Fruit fly (Drosophila melanogaster) whole organism, adult: ENCODE results near the gene Cyp4d14.

Experiments
- CG11617 ChIP-seq: fragments of 200-800 bp; sonication (Bioruptor generic); optimal IDR thresholded peaks from 2 replicates; lab custom pipeline; 2017; ENCODE audit warnings: mild to moderate bottlenecking, missing biosample characterization, missing genetic modification reagents, missing genetic modification characterization
- CG12768 ChIP-seq: fragments of 200-800 bp; sonication (Bioruptor generic); optimal IDR thresholded peaks from 2 replicates; lab custom pipeline; 2017; ENCODE audit warnings: missing biosample characterization, missing genetic modification characterization, mild to moderate bottlenecking, moderate library complexity, missing genetic modification reagents
- CG1620 ChIP-seq: fragments of 200-800 bp; sonication (Bioruptor generic); optimal IDR thresholded peaks from 2 replicates; lab custom pipeline; 2016; ENCODE audit warnings: missing biosample characterization, missing genetic modification characterization
- CG5204 ChIP-seq: fragments of 200-800 bp; sonication (Bioruptor generic); optimal IDR thresholded peaks from 2 replicates; lab custom pipeline; 2016; ENCODE audit warnings: missing biosample characterization, missing genetic modification characterization
- CG7045 ChIP-seq: fragments of 200-800 bp; sonication (Bioruptor generic); optimal IDR thresholded peaks from 2 replicates; lab custom pipeline; 2017; ENCODE audit warnings: missing biosample characterization, mild to moderate bottlenecking, missing genetic modification characterization
- CG7101 ChIP-seq: fragments of 200-800 bp; sonication (Bioruptor generic); optimal IDR thresholded peaks from 2 replicates; lab custom pipeline; 2018; ENCODE audit warnings: missing biosample characterization, mild to moderate bottlenecking, missing genetic modification characterization, moderate library complexity
- Clk ChIP-seq: fragments of 200-800 bp; sonication (Bioruptor generic); optimal IDR thresholded peaks from 2 replicates; lab custom pipeline; 2017; ENCODE audit warnings: missing biosample characterization, missing genetic modification characterization
- Crg-1 ChIP-seq: fragments of 200-800 bp; sonication (Bioruptor generic); optimal IDR thresholded peaks from 2 replicates; lab custom pipeline; 2016; ENCODE audit warnings: missing biosample characterization, missing genetic modification characterization
- Hr96 ChIP-seq: fragments of 200-800 bp; sonication (Bioruptor generic); optimal IDR thresholded peaks from 2 replicates; lab custom pipeline; 2016; ENCODE audit warnings: missing biosample characterization, missing genetic modification characterization
- cic ChIP-seq: fragments of 200-800 bp; sonication (Bioruptor generic); optimal IDR thresholded peaks from 2 replicates; lab custom pipeline; 2017; ENCODE audit warnings: missing biosample characterization, mild to moderate bottlenecking, missing genetic modification characterization, moderate library complexity
- cnc ChIP-seq, 2 experiments: fragments of >200 bp; optimal IDR thresholded peaks; 2 replicates each; lab custom pipeline; 2017
- kay ChIP-seq: fragments of 200-800 bp; sonication (Bioruptor generic); peaks from one replicate; lab custom pipeline; 2016; ENCODE audit warnings: missing biosample characterization, missing genetic modification characterization, borderline replicate concordance
- tj ChIP-seq: fragments of 200-800 bp; sonication (Bioruptor generic); optimal IDR thresholded peaks from 3 replicates; lab custom pipeline; 2017; ENCODE audit warnings: missing biosample characterization, mild to moderate bottlenecking, missing genetic modification characterization, moderate library complexity
- toe ChIP-seq: fragments of 200-800 bp; sonication (Bioruptor generic); optimal IDR thresholded peaks from 2 replicates; lab custom pipeline; 2016; ENCODE audit warnings: missing biosample characterization, missing genetic modification characterization

DNA sequence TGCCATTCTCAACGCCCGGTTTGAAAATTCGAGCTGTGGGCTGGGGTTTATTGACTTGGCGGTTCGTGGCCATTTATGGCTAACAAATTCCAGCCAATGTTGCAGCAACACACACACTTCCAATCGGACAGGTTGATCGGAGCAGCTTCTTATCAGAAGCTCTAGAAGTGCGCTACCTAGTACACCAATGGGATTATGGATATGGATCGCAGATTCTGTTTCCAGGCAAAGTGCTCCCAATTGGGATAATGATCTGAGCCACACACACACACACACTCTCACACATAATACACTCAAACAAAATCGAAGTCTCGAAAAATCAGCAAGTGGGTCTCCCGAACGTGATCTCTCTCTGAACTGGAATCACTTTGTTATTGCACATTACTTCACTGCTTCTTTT is 46.5 kb upstream of the Cyp4d14 start:
- TF ChIP-seq CG11617 (no peak), kay (GFP tag; lab: Kevin White, UChicago) (no peak), CG12768 (GFP tag; lab: Kevin White, UChicago) (no peak), Crg-1 (no peak), Clk (GFP tag; lab: Kevin White, UChicago) (no peak), CG7045 (GFP tag; lab: Kevin White, UChicago) (no peak), Hr96 (GFP tag; lab: Kevin White, UChicago) (no peak), toe (GFP tag; lab: Kevin White, UChicago) (no peak), cic (no peak), tj (GFP tag; lab: Kevin White, UChicago) (no peak), CG1620 (no peak), CG7101 (tag; lab: Kevin White, UChicago) (no peak), cnc (optimal IDR thresholded peaks at IDR 0.05; lab: Kevin White, UChicago) (no peak), CG5204 (GFP tag; lab: Kevin White, UChicago) (no peak)
